Fruit fly (Drosophila melanogaster): ENCODE measurements around the gene CG17294.

CG17294 gene

dm6 chr2L:8374235-8374634, 2.6 kb upstream of the CG17294 start, which contains the start of gene Wdr82 (continued):
- TF ChIP-seq CG8944 (GFP tag; optimal IDR thresholded peaks at IDR 0.05) = no peak
- TF ChIP-seq chif (GFP tag; optimal IDR thresholded peaks at IDR 0.05) = no peak
- TF ChIP-seq CG11504 (tag; optimal IDR thresholded peaks at IDR 0.05) = peak; percentile 77
- TF ChIP-seq oc (tag; optimal IDR thresholded peaks at IDR 0.05) = no peak
- no peak for TF ChIP-seq CG14441 (GFP tag; IDR thresholded peaks at IDR 0.05)
- peak; percentile 59; the same call in 1 of the 3 replicates for TF ChIP-seq mld (GFP tag; IDR thresholded peaks at IDR 0.05; ENCODE audit: partially characterized antibody)
- peak; percentile 37; the same call in 1 of the 3 replicates for TF ChIP-seq Doc3 (GFP tag; IDR thresholded peaks at IDR 0.05; ENCODE audit: partially characterized antibody)
- peak; percentile 41; the same call in 1 of the 3 replicates for TF ChIP-seq row (GFP tag; IDR thresholded peaks at IDR 0.05)
- TF ChIP-seq tx (GFP tag; optimal IDR thresholded peaks at IDR 0.05) = no peak
- TF ChIP-seq tna (GFP tag; IDR thresholded peaks at IDR 0.05; ENCODE audit: partially characterized antibody) = peak; percentile 83
- peak; percentile 61 for TF ChIP-seq hbn (GFP tag; IDR thresholded peaks at IDR 0.05; ENCODE audit: partially characterized antibody)
- no peak for TF ChIP-seq CG12299 (tag; optimal IDR thresholded peaks at IDR 0.05)
- peak; percentile 76 for TF ChIP-seq unc-4 (GFP tag; IDR thresholded peaks at IDR 0.05; ENCODE audit: partially characterized antibody)
- TF ChIP-seq CG12155 (GFP tag; optimal IDR thresholded peaks at IDR 0.05) = no peak
- no peak for TF ChIP-seq CG15073 (GFP tag; optimal IDR thresholded peaks at IDR 0.05)
- peak; percentile 77 for TF ChIP-seq amos (GFP tag; IDR thresholded peaks at IDR 0.05; ENCODE audit: partially characterized antibody)
- TF ChIP-seq CG15601 (tag; optimal IDR thresholded peaks at IDR 0.05) = no peak

dm6 chr2L:8381508-8382036, 4.7 kb downstream of the CG17294 start, which contains the start of gene AlaRS:
AlaRS (minus strand) TSS chr2L:8381764.
- TF ChIP-seq CG13624 (GFP tag; optimal IDR thresholded peaks at IDR 0.05) (peak; percentile 20), ac (GFP tag; optimal IDR thresholded peaks at IDR 0.05) (no peak), HHEX (GFP tag; optimal IDR thresholded peaks at IDR 0.05) (peak; percentile 15), CG30020 (tag; optimal IDR thresholded peaks at IDR 0.05) (peak; percentile 54), CG7839 (tag; optimal IDR thresholded peaks at IDR 0.05) (peak; percentile 46), CG30403 (GFP tag; optimal IDR thresholded peaks at IDR 0.05) (peak; percentile 58), grau (tag; optimal IDR thresholded peaks at IDR 0.05) (peak; percentile 66), Atf3 (GFP tag; optimal IDR thresholded peaks at IDR 0.05) (no peak), odd (GFP tag; optimal IDR thresholded peaks at IDR 0.05) (peak; percentile 27), Sry-δ (GFP tag; optimal IDR thresholded peaks at IDR 0.05) (peak; percentile 71), Mrtf (GFP tag; IDR thresholded peaks at IDR 0.05) (no peak), HLH3B (GFP tag; IDR thresholded peaks at IDR 0.05) (no peak), bcd (GFP tag; optimal IDR thresholded peaks at IDR 0.05) (peak; percentile 29), tll (GFP tag; optimal IDR thresholded peaks at IDR 0.05) (no peak), jigr1 (GFP tag; IDR thresholded peaks at IDR 0.05) (no peak; the same call in 2 of the 3 replicates), Hey (tag; optimal IDR thresholded peaks at IDR 0.05) (no peak), org-1 (GFP tag; optimal IDR thresholded peaks at IDR 0.05) (no peak), CG9797 (GFP tag; optimal IDR thresholded peaks at IDR 0.05) (no peak), en (GFP tag; optimal IDR thresholded peaks at IDR 0.05) (no peak), CG34422 (GFP tag; IDR thresholded peaks at IDR 0.05) (0 out of 3 replicates have a peak, but pooled peaks have one; percentile 26), lmd (GFP tag; IDR thresholded peaks at IDR 0.05) (0 out of 2 replicates have a peak, but pooled peaks have one; percentile 14), CG14965 (GFP tag; optimal IDR thresholded peaks at IDR 0.05; ENCODE audit: borderline replicate concordance) (no peak), MESR4 (GFP tag; optimal IDR thresholded peaks at IDR 0.05) (peak; percentile 77), Stat92E (GFP tag; optimal IDR thresholded peaks at IDR 0.05) (no peak), CG4360 (GFP tag; IDR thresholded peaks at IDR 0.05) (no peak), lilli (GFP tag; optimal IDR thresholded peaks at IDR 0.05) (peak; percentile 62), gcm (GFP tag; optimal IDR thresholded peaks at IDR 0.05) (peak; percentile 27), wor (GFP tag; IDR thresholded peaks at IDR 0.05) (no peak), CG12744 (GFP tag; optimal IDR thresholded peaks at IDR 0.05) (no peak), Vsx1 (GFP tag; optimal IDR thresholded peaks at IDR 0.05) (no peak), dmrt11E (tag; optimal IDR thresholded peaks at IDR 0.05) (peak; percentile 40), wdn (GFP tag; IDR thresholded peaks at IDR 0.05) (no peak)
